Worm (Caenorhabditis elegans) whole organism, L1 larva: ENCODE data around the gene F20B6.5.

Source experiments
- C16A3.4 ChIP-seq: fragments of 150-350 bp; optimal IDR thresholded peaks from 2 replicates; lab custom pipeline; 2014; ENCODE audit warnings: missing biosample characterization, missing genetic modification characterization
- aha-1 ChIP-seq: fragments of 150-350 bp; optimal IDR thresholded peaks from 2 replicates; lab custom pipeline; 2014; ENCODE audit warnings: missing biosample characterization, missing genetic modification characterization
- alr-1 ChIP-seq: fragments of 200-800 bp; sonication (Bioruptor generic); optimal IDR thresholded peaks from 2 replicates; lab custom pipeline; 2018; ENCODE audit warnings: borderline replicate concordance, mild to moderate bottlenecking, missing genetic modification characterization, missing compliant biosample characterization
- aly-2 ChIP-seq: fragments of 150-350 bp; optimal IDR thresholded peaks from 2 replicates; lab custom pipeline; 2014; ENCODE audit warnings: missing biosample characterization, missing genetic modification characterization
- blmp-1 ChIP-seq: fragments of 150-350 bp; optimal IDR thresholded peaks from 2 replicates; lab custom pipeline; 2014; ENCODE audit warnings: missing biosample characterization, missing genetic modification characterization
- ceh-63 ChIP-seq: fragments of 200-800 bp; sonication (Bioruptor generic); optimal IDR thresholded peaks from 2 replicates; lab custom pipeline; 2018; ENCODE audit warnings: mild to moderate bottlenecking, missing genetic modification characterization, missing compliant biosample characterization
- ceh-88 ChIP-seq: fragments of 200-800 bp; sonication (Bioruptor generic); IDR thresholded peaks from 2 replicates; pipeline ENCODE4 v1.3.6; 2022; ENCODE audit warnings: missing genetic modification characterization, missing compliant biosample characterization
- ceh-90 ChIP-seq: sonication (generic microtip); optimal IDR thresholded peaks from 2 replicates; lab custom pipeline; 2016; ENCODE audit warnings: missing genetic modification characterization, missing compliant biosample characterization
- dsc-1 ChIP-seq: sonication (generic microtip); optimal IDR thresholded peaks from 2 replicates; lab custom pipeline; 2016; ENCODE audit warnings: mild to moderate bottlenecking, missing genetic modification characterization, missing compliant biosample characterization
- efl-1 ChIP-seq, 4 experiments: fragments of 150-350 bp; optimal IDR thresholded peaks in 3 of 4; peaks in 1 of 4; 1 replicate in 1 of 4; 2 replicates in 3 of 4; lab custom pipeline; 2014; ENCODE audit warnings: missing biosample characterization in 2 of 4, missing genetic modification characterization in 2 of 4, missing genetic modification reagents in 2 of 4
- efl-3 ChIP-seq: fragments of 200-800 bp; sonication (Bioruptor generic); optimal IDR thresholded peaks from 2 replicates; lab custom pipeline; 2018; ENCODE audit warnings: mild to moderate bottlenecking, missing genetic modification characterization, missing compliant biosample characterization
- egl-27 ChIP-seq, 2 experiments: fragments of 150-350 bp in 1 of 2; sonication (generic microtip); optimal IDR thresholded peaks; 3 replicates each; lab custom pipeline; 2017 to 2018; ENCODE audit warnings: missing biosample characterization in 2 of 2, missing genetic modification characterization in 2 of 2, missing genetic modification reagents in 2 of 2
- elt-2 ChIP-seq: sonication (generic microtip); optimal IDR thresholded peaks from 2 replicates; lab custom pipeline; 2016; ENCODE audit warnings: missing genetic modification characterization, mild to moderate bottlenecking, inconsistent platforms, missing compliant biosample characterization, missing genetic modification reagents
- ets-5 ChIP-seq: fragments of 200-800 bp; sonication (Bioruptor generic); IDR thresholded peaks from 2 replicates; pipeline ENCODE4 v1.3.6; 2022; ENCODE audit warnings: missing genetic modification characterization, missing compliant biosample characterization
- fkh-4 ChIP-seq: sonication (generic microtip); optimal IDR thresholded peaks from 2 replicates; lab custom pipeline; 2016; ENCODE audit warnings: missing compliant biosample characterization, missing genetic modification characterization, borderline replicate concordance
- fkh-8 ChIP-seq: sonication (generic microtip); optimal IDR thresholded peaks from 2 replicates; lab custom pipeline; 2016; ENCODE audit warnings: mild to moderate bottlenecking, missing genetic modification characterization, missing compliant biosample characterization
- grh-1 ChIP-seq: fragments of 200-800 bp; sonication (Bioruptor generic); IDR thresholded peaks from 2 replicates; pipeline ENCODE4 v1.3.6; 2022; ENCODE audit warnings: missing genetic modification reagents, missing genetic modification characterization, missing compliant biosample characterization
- hlh-17 ChIP-seq: fragments of 200-800 bp; sonication (Bioruptor generic); optimal IDR thresholded peaks from 2 replicates; lab custom pipeline; 2018; ENCODE audit warnings: missing genetic modification characterization, mild to moderate bottlenecking, missing compliant biosample characterization, moderate library complexity, borderline replicate concordance
- hpl-2 ChIP-seq: fragments of 150-350 bp; optimal IDR thresholded peaks from 2 replicates; lab custom pipeline; 2014; ENCODE audit warnings: missing biosample characterization, missing genetic modification reagents, missing genetic modification characterization
- irx-1 ChIP-seq: sonication (generic microtip); optimal IDR thresholded peaks from 2 replicates; lab custom pipeline; 2016; ENCODE audit warnings: missing genetic modification characterization, missing compliant biosample characterization
- isw-1 ChIP-seq: fragments of 200-800 bp; sonication (Bioruptor generic); IDR thresholded peaks from 2 replicates; pipeline ENCODE4 v1.3.6; 2022; ENCODE audit warnings: missing genetic modification characterization, missing compliant biosample characterization
- lin-14 ChIP-seq: fragments of 200-800 bp; sonication (Bioruptor generic); optimal IDR thresholded peaks from 2 replicates; lab custom pipeline; 2018; ENCODE audit warnings: mild to moderate bottlenecking, missing genetic modification characterization, moderate library complexity, missing compliant biosample characterization
- lin-15B ChIP-seq: fragments of 150-350 bp; sonication (generic microtip); optimal IDR thresholded peaks from 3 replicates; lab custom pipeline; 2014; ENCODE audit warnings: missing biosample characterization, missing genetic modification characterization
- lsy-2 ChIP-seq, 2 experiments: fragments of 150-350 bp; optimal IDR thresholded peaks; 2 replicates each; lab custom pipeline; 2014; ENCODE audit warnings: missing biosample characterization in 2 of 2, missing genetic modification characterization in 2 of 2
- mab-9 ChIP-seq: fragments of 200-800 bp; sonication (Bioruptor generic); IDR thresholded peaks from 2 replicates; pipeline ENCODE4 v1.3.6; 2022; ENCODE audit warnings: missing genetic modification reagents, missing genetic modification characterization, missing compliant biosample characterization
- mdl-1 ChIP-seq, 2 experiments: fragments of 150-350 bp; optimal IDR thresholded peaks; 2 replicates each; lab custom pipeline; 2014 to 2017; ENCODE audit warnings: missing biosample characterization in 2 of 2, missing genetic modification characterization in 2 of 2, inconsistent platforms in 1 of 2
- mep-1 ChIP-seq: fragments of 150-350 bp; optimal IDR thresholded peaks from 2 replicates; lab custom pipeline; 2014; ENCODE audit warnings: missing biosample characterization, missing genetic modification characterization
- nhr-11 ChIP-seq: fragments of 150-350 bp; optimal IDR thresholded peaks from 2 replicates; lab custom pipeline; 2014; ENCODE audit warnings: missing biosample characterization, missing genetic modification characterization
- nhr-12 ChIP-seq: sonication (generic microtip); optimal IDR thresholded peaks from 2 replicates; lab custom pipeline; 2017; ENCODE audit warnings: missing biosample characterization, missing genetic modification characterization
- nhr-237 ChIP-seq: fragments of 150-350 bp; optimal IDR thresholded peaks from 2 replicates; lab custom pipeline; 2014; ENCODE audit warnings: missing biosample characterization, missing genetic modification characterization
- nhr-28 ChIP-seq: fragments of 150-350 bp; optimal IDR thresholded peaks from 2 replicates; lab custom pipeline; 2014; ENCODE audit warnings: missing biosample characterization, missing genetic modification characterization
- nhr-47 ChIP-seq: sonication (generic microtip); optimal IDR thresholded peaks from 2 replicates; lab custom pipeline; 2016; ENCODE audit warnings: mild to moderate bottlenecking, missing genetic modification characterization, moderate library complexity, missing compliant biosample characterization
- nhr-71 ChIP-seq: sonication (generic microtip); optimal IDR thresholded peaks from 2 replicates; lab custom pipeline; 2016; ENCODE audit warnings: mild to moderate bottlenecking, missing genetic modification characterization, moderate library complexity, missing compliant biosample characterization
- nhr-77 ChIP-seq: fragments of 150-350 bp; optimal IDR thresholded peaks from 2 replicates; lab custom pipeline; 2014; ENCODE audit warnings: missing biosample characterization, missing genetic modification characterization
- nhr-85 ChIP-seq: sonication (generic microtip); peaks from one replicate; lab custom pipeline; 2016; ENCODE audit warnings: missing genetic modification characterization, inconsistent platforms, missing compliant biosample characterization
- nhr-90 ChIP-seq: sonication (generic microtip); optimal IDR thresholded peaks from 2 replicates; lab custom pipeline; 2016; ENCODE audit warnings: mild to moderate bottlenecking, missing genetic modification characterization, missing compliant biosample characterization; ENCODE audit not compliant: poor library complexity
- pag-3 ChIP-seq: sonication (generic microtip); optimal IDR thresholded peaks from 2 replicates; lab custom pipeline; 2017; ENCODE audit warnings: missing genetic modification characterization, mild to moderate bottlenecking, missing compliant biosample characterization, antibody characterized with exemption, borderline replicate concordance; ENCODE audit not compliant: insufficient read depth
- snu-23 ChIP-seq: sonication (generic microtip); optimal IDR thresholded peaks from 2 replicates; lab custom pipeline; 2016; ENCODE audit warnings: missing genetic modification characterization, missing compliant biosample characterization
- swsn-7 ChIP-seq: sonication (generic microtip); optimal IDR thresholded peaks from 2 replicates; lab custom pipeline; 2016; ENCODE audit warnings: missing genetic modification characterization, missing compliant biosample characterization
- tbx-2 ChIP-seq: sonication (generic microtip); optimal IDR thresholded peaks from 2 replicates; lab custom pipeline; 2016; ENCODE audit warnings: missing genetic modification characterization, missing compliant biosample characterization
- unc-62 ChIP-seq: fragments of 150-350 bp; optimal IDR thresholded peaks from 2 replicates; lab custom pipeline; 2014; ENCODE audit warnings: missing biosample characterization, missing genetic modification reagents, missing genetic modification characterization
- vab-15 ChIP-seq: sonication (generic microtip); optimal IDR thresholded peaks from 2 replicates; lab custom pipeline; 2017; ENCODE audit warnings: missing genotype, mild to moderate bottlenecking, missing genetic modification characterization, missing compliant biosample characterization
- xbp-1 ChIP-seq: sonication (generic microtip); optimal IDR thresholded peaks from 2 replicates; lab custom pipeline; 2016; ENCODE audit warnings: missing genetic modification characterization, missing compliant biosample characterization
- zag-1 ChIP-seq: fragments of 150-350 bp; optimal IDR thresholded peaks from 2 replicates; lab custom pipeline; 2014; ENCODE audit warnings: missing biosample characterization, missing genetic modification characterization
- zip-4 ChIP-seq: fragments of 200-800 bp; sonication (Bioruptor generic); optimal IDR thresholded peaks from 2 replicates; lab custom pipeline; 2018; ENCODE audit warnings: mild to moderate bottlenecking, missing genetic modification characterization, moderate library complexity, missing compliant biosample characterization

Gene F20B6.5

DNA sequence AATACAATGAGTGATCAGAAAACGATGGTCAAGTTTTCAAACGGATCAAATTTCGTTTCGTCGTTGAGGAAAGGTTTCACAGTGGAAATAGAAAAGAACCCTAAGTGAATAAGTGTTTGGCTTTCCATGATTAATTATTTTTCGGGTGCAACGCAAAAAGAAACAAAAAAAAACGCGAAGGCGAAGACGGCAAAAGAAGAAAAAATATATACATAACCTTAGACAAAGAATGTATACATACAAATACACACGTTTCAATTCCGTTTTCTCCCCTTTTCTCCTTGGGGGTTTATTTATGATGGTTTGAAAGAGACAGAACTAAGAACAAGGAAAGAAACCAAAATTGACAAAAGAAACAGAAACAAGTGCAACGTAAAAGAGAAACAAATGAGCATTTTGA is 37.8 kb downstream of the F20B6.5 start:
- TF ChIP-seq fkh-8 (tag; lab: Kevin White, UChicago), result no peak
- peak; percentile 62 for TF ChIP-seq nhr-85 (tag; lab: Kevin White, UChicago)
- TF ChIP-seq fkh-4 (tag; lab: Kevin White, UChicago), result no peak
- TF ChIP-seq aha-1, result no peak
- peak; percentile 50 for TF ChIP-seq blmp-1 (tag; lab: Kevin White, UChicago)
- peak; percentile 39 for TF ChIP-seq lin-14
- TF ChIP-seq C16A3.4 (tag; lab: Kevin White, UChicago), result no peak
- TF ChIP-seq efl-3 (GFP tag; lab: Kevin White, UChicago), result no peak
- no peak for TF ChIP-seq irx-1 (tag; lab: Kevin White, UChicago)
- TF ChIP-seq aly-2 (tag; lab: Kevin White, UChicago), result no peak
- TF ChIP-seq snu-23, result no peak
- peak; percentile 0 for TF ChIP-seq nhr-71 (tag; lab: Kevin White, UChicago)
- TF ChIP-seq mdl-1 (tag; optimal IDR thresholded peaks at IDR 0.05; lab: Kevin White, UChicago), result no peak
- TF ChIP-seq pag-3 (tag; lab: Kevin White, UChicago), result no peak
- no peak for TF ChIP-seq nhr-12 (tag; lab: Kevin White, UChicago)
- no peak for TF ChIP-seq isw-1 (GFP tag; lab: Robert Waterston, UW)
- TF ChIP-seq dsc-1 (tag; lab: Kevin White, UChicago), result no peak
- TF ChIP-seq elt-2 (tag; lab: Kevin White, UChicago), result no peak

DNA sequence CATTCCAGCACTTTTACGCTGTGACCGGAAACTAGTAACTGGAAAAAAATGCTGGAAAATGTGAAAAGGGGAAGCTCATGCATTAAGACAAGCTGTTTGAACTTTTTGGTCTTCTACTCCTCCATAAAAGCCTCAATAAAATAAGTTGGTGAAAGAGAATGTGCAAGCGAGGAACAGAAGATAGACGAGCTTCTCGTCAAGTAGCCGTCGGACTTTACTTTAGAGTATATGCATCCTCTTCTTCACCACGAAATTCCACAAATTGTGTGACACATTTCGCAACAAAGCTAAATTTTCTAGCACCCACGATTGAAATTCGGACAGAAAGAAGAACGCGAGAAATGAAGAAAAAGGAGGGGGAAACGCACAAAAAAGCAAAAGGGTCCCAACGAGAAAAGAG is 39.8 kb downstream of the F20B6.5 start:
- TF ChIP-seq efl-3 (GFP tag; lab: Kevin White, UChicago), result no peak
- TF ChIP-seq vab-15, result no peak
- no peak for TF ChIP-seq nhr-71 (tag; lab: Kevin White, UChicago)
- no peak for TF ChIP-seq mep-1 (tag; lab: Kevin White, UChicago)
- TF ChIP-seq lsy-2 (tag; optimal IDR thresholded peaks at IDR 0.05; lab: Kevin White, UChicago), result no peak
- TF ChIP-seq ceh-90 (tag; lab: Kevin White, UChicago), result no peak
- TF ChIP-seq nhr-28 (tag; lab: Kevin White, UChicago), result no peak
- no peak for TF ChIP-seq mab-9 (GFP tag; lab: Robert Waterston, UW)
- TF ChIP-seq nhr-11 (tag; lab: Kevin White, UChicago), result no peak
- no peak for TF ChIP-seq zip-4 (GFP tag; lab: Kevin White, UChicago)

DNA sequence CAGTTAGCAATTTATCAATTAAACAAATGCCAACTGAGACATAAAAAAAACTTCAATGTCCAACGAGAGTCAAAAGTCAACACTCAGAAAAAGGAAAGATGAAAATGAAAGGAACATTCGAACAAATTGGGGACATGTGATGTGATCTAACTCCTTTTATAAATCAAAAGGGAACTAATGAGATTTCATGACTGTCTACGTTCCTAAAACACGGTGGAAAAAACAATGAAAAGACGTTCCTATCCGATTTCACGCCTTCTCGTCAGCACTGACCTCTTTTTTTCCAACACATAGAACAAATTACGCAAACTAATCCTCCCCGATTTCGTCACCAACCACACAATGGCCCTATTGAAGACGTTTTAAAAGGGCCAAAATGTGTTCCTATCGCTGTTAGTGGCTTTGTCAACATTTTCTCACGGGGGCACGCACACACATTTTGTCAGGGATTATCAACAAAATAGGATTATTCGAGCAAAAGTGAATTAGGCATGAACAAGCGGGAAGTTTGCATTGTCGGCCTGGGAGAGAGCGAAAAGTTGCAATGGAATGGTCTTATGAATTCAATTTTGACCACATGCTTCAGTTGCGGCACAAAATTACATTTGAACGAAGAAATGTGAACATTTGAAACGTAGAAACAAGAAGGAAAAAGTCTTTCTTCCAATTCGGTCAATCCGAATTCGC is 40.4 kb downstream of the F20B6.5 start:
- no peak for TF ChIP-seq nhr-85 (tag; lab: Kevin White, UChicago)
- no peak for TF ChIP-seq ceh-88 (GFP tag; lab: Robert Waterston, UW)
- no peak for TF ChIP-seq hpl-2 (GFP tag; lab: Kevin White, UChicago)
- no peak for TF ChIP-seq aha-1
- no peak for TF ChIP-seq alr-1 (tag; lab: Kevin White, UChicago)
- TF ChIP-seq hlh-17 (GFP tag; lab: Kevin White, UChicago), result no peak
- no peak for TF ChIP-seq ceh-63 (GFP tag; lab: Kevin White, UChicago)
- TF ChIP-seq nhr-12 (tag; lab: Kevin White, UChicago), result no peak
- TF ChIP-seq egl-27 (tag; optimal IDR thresholded peaks at IDR 0.05; lab: Kevin White, UChicago), result no peak
- no peak for TF ChIP-seq tbx-2
- TF ChIP-seq pag-3 (tag; lab: Kevin White, UChicago), result no peak
- TF ChIP-seq zag-1 (tag; lab: Kevin White, UChicago), result no peak
- TF ChIP-seq lin-15B (tag; lab: Kevin White, UChicago), result no peak
- no peak for TF ChIP-seq xbp-1 (tag; lab: Kevin White, UChicago)
- peak; percentile 32 for TF ChIP-seq blmp-1 (tag; lab: Kevin White, UChicago)
- no peak for TF ChIP-seq nhr-90 (tag; lab: Kevin White, UChicago)
- TF ChIP-seq elt-2 (tag; lab: Kevin White, UChicago), result no peak
- TF ChIP-seq nhr-237, result no peak
- TF ChIP-seq swsn-7, result no peak
- no peak for TF ChIP-seq vab-15
- TF ChIP-seq nhr-77, result no peak
- TF ChIP-seq ets-5 (GFP tag; lab: Robert Waterston, UW), result no peak
- TF ChIP-seq unc-62 (GFP tag; lab: Kevin White, UChicago), result no peak
- no peak for TF ChIP-seq grh-1 (GFP tag; lab: Robert Waterston, UW)
- no peak for TF ChIP-seq efl-1 (optimal IDR thresholded peaks at IDR 0.05; lab: Kevin White, UChicago)
- TF ChIP-seq efl-1 (GFP tag; optimal IDR thresholded peaks at IDR 0.05 in 1 of 2; lab: Kevin White, UChicago), result peak in 1 of 2 experiments; percentile 60
- peak; percentile 13 for TF ChIP-seq lin-14
- no peak for TF ChIP-seq nhr-47
